Fruit fly (Drosophila melanogaster): ENCODE results near the gene SPH93.

Gene SPH93

dm6 chr2L:17447071-17447470, 8.7 kb downstream of the SPH93 start:
- TF ChIP-seq kay (GFP tag; ENCODE audit: borderline replicate concordance) (peak; percentile 92), toe (GFP tag; optimal IDR thresholded peaks at IDR 0.05) (no peak)

- TF ChIP-seq kay (GFP tag; ENCODE audit: borderline replicate concordance) (no peak), pad (GFP tag; optimal IDR thresholded peaks at IDR 0.05) (no peak), CG7045 (GFP tag; optimal IDR thresholded peaks at IDR 0.05) (no peak), Hr96 (GFP tag; optimal IDR thresholded peaks at IDR 0.05) (no peak), CG1620 (GFP tag; optimal IDR thresholded peaks at IDR 0.05) (no peak), tj (GFP tag; optimal IDR thresholded peaks at IDR 0.05) (no peak), CG33017 (tag; optimal IDR thresholded peaks at IDR 0.05) (no peak), Clk (GFP tag; optimal IDR thresholded peaks at IDR 0.05) (no peak), bab1 (GFP tag; optimal IDR thresholded peaks at IDR 0.05) (no peak), ovo (GFP tag; optimal IDR thresholded peaks at IDR 0.05) (no peak), toe (GFP tag; optimal IDR thresholded peaks at IDR 0.05) (no peak), CG14711 (tag; optimal IDR thresholded peaks at IDR 0.05) (no peak), cnc (optimal IDR thresholded peaks at IDR 0.05) (no peak)
Observed at dm6 chr2L:17437594-17437993, 18.1 kb downstream of the SPH93 start.

- TF ChIP-seq CG14711 (tag; optimal IDR thresholded peaks at IDR 0.05) (no peak), toe (GFP tag; optimal IDR thresholded peaks at IDR 0.05) (no peak), bab1 (GFP tag; optimal IDR thresholded peaks at IDR 0.05) (no peak)
Observed at dm6 chr2L:17436500-17436899, 19.2 kb downstream of the SPH93 start, which contains the start of gene CG33928. Gene CG33928, minus strand, starts transcription at chr2L:17436600.

dm6 chr2L:17433030-17433912, 22.5 kb downstream of the SPH93 start, which contains the start of the genes Dif and CG5043:
Gene Dif, minus strand, starts transcription at chr2L:17433161.
Gene CG5043, plus strand, starts transcription at chr2L:17433862.
- no peak for TF ChIP-seq CG11617 (GFP tag; optimal IDR thresholded peaks at IDR 0.05)
- no peak for TF ChIP-seq Mnt (GFP tag; optimal IDR thresholded peaks at IDR 0.05)
- no peak for TF ChIP-seq CG1620 (GFP tag; optimal IDR thresholded peaks at IDR 0.05)
- no peak for TF ChIP-seq kay (GFP tag; ENCODE audit: borderline replicate concordance)

- TF ChIP-seq Hr96 (GFP tag; optimal IDR thresholded peaks at IDR 0.05) = no peak
- TF ChIP-seq kay (GFP tag; ENCODE audit: borderline replicate concordance) = peak; percentile 48
Observed at dm6 chr2L:17431359-17431675, 24.4 kb downstream of the SPH93 start.

dm6 chr2L:17430602-17431358, 24.9 kb downstream of the SPH93 start:
- TF ChIP-seq Mnt (GFP tag; optimal IDR thresholded peaks at IDR 0.05) (no peak), kay (GFP tag; ENCODE audit: borderline replicate concordance) (peak; percentile 54), pad (GFP tag; optimal IDR thresholded peaks at IDR 0.05) (no peak)

dm6 chr2L:17429788-17430587, 25.7 kb downstream of the SPH93 start:
- TF ChIP-seq CG12768 (GFP tag; optimal IDR thresholded peaks at IDR 0.05) (peak; percentile 84), CG14711 (tag; optimal IDR thresholded peaks at IDR 0.05) (peak; percentile 91), bab1 (GFP tag; optimal IDR thresholded peaks at IDR 0.05) (peak; percentile 8), tj (GFP tag; optimal IDR thresholded peaks at IDR 0.05) (peak; percentile 76), pad (GFP tag; optimal IDR thresholded peaks at IDR 0.05) (peak; percentile 85), CG7045 (GFP tag; optimal IDR thresholded peaks at IDR 0.05) (peak; percentile 65), kay (GFP tag; ENCODE audit: borderline replicate concordance) (peak; percentile 22), CG33017 (tag; optimal IDR thresholded peaks at IDR 0.05) (peak; percentile 86), Mnt (GFP tag; optimal IDR thresholded peaks at IDR 0.05) (peak; percentile 88), cic (GFP tag; optimal IDR thresholded peaks at IDR 0.05) (no peak), Hr96 (GFP tag; optimal IDR thresholded peaks at IDR 0.05) (peak; percentile 19), CG1620 (GFP tag; optimal IDR thresholded peaks at IDR 0.05) (peak; percentile 44), Crg-1 (GFP tag; optimal IDR thresholded peaks at IDR 0.05) (peak; percentile 31), toe (GFP tag; optimal IDR thresholded peaks at IDR 0.05) (no peak), Clk (GFP tag; optimal IDR thresholded peaks at IDR 0.05) (peak; percentile 73), ovo (GFP tag; optimal IDR thresholded peaks at IDR 0.05) (peak; percentile 70), cnc (optimal IDR thresholded peaks at IDR 0.05) (no peak), CG7101 (tag; optimal IDR thresholded peaks at IDR 0.05) (peak; percentile 93), CG11617 (GFP tag; optimal IDR thresholded peaks at IDR 0.05) (peak; percentile 91), CG5204 (GFP tag; optimal IDR thresholded peaks at IDR 0.05) (peak; percentile 54)

Measured in whole organism, adult.